Fruit fly (Drosophila melanogaster) whole organism, pupa: Measurements from ENCODE around the gene CG9706.
A peak's percentile ranks its signal among the peaks of the same experiment; 100 is the strongest.

Source experiments
- CG10348 ChIP-seq: fragments of 200-800 bp; sonication (Bioruptor generic); IDR thresholded peaks from 2 replicates; pipeline ENCODE4 v1.3.6; 2022; ENCODE audit warnings: missing biosample characterization, missing genetic modification characterization
- CG12605 ChIP-seq: fragments of 200-800 bp; sonication (Bioruptor generic); IDR thresholded peaks from 2 replicates; pipeline ENCODE4 v1.3.6; 2022; ENCODE audit warnings: missing biosample characterization, missing genetic modification characterization
- CG13204 ChIP-seq: fragments of 200-800 bp; sonication (Bioruptor generic); optimal IDR thresholded peaks from 2 replicates; lab custom pipeline; 2018; ENCODE audit warnings: missing biosample characterization, mild to moderate bottlenecking, missing genetic modification characterization, moderate library complexity
- CG14655 ChIP-seq: fragments of 200-800 bp; sonication (Bioruptor generic); optimal IDR thresholded peaks from 3 replicates; lab custom pipeline; 2017; ENCODE audit warnings: mild to moderate bottlenecking, missing biosample characterization, missing genetic modification reagents, missing genetic modification characterization
- CG15710 ChIP-seq: fragments of 200-800 bp; sonication (Bioruptor generic); optimal IDR thresholded peaks from 2 replicates; lab custom pipeline; 2018; ENCODE audit warnings: missing biosample characterization, mild to moderate bottlenecking, missing genetic modification characterization, moderate library complexity
- CG17806 ChIP-seq: fragments of 200-800 bp; sonication (Bioruptor generic); optimal IDR thresholded peaks from 2 replicates; lab custom pipeline; 2018; ENCODE audit warnings: missing biosample characterization, mild to moderate bottlenecking, missing genetic modification characterization, moderate library complexity
- CG32121 ChIP-seq: fragments of 200-800 bp; sonication (Bioruptor generic); IDR thresholded peaks from 2 replicates; pipeline ENCODE4 v1.3.6; 2022; ENCODE audit warnings: missing biosample characterization, missing genetic modification characterization
- CG34367 ChIP-seq: fragments of 200-800 bp; sonication (Bioruptor generic); optimal IDR thresholded peaks from 2 replicates; lab custom pipeline; 2018; ENCODE audit warnings: missing biosample characterization, mild to moderate bottlenecking, missing genetic modification characterization
- CG4496 ChIP-seq: fragments of 200-800 bp; sonication (Bioruptor generic); IDR thresholded peaks from 3 replicates; pipeline ENCODE4 v1.3.6; 2022; ENCODE audit warnings: missing biosample characterization, missing genetic modification characterization
- CG8159 ChIP-seq: fragments of 200-800 bp; sonication (Bioruptor generic); optimal IDR thresholded peaks from 3 replicates; lab custom pipeline; 2018; ENCODE audit warnings: missing biosample characterization, mild to moderate bottlenecking, missing genetic modification characterization, moderate library complexity
- CG8301 ChIP-seq: fragments of 200-800 bp; sonication (Bioruptor generic); optimal IDR thresholded peaks from 2 replicates; lab custom pipeline; 2018; ENCODE audit warnings: missing biosample characterization, mild to moderate bottlenecking, missing genetic modification characterization
- CG9948 ChIP-seq: fragments of 200-800 bp; sonication (Bioruptor generic); optimal IDR thresholded peaks from 2 replicates; lab custom pipeline; 2018; ENCODE audit warnings: missing biosample characterization, mild to moderate bottlenecking, missing genetic modification characterization, moderate library complexity
- D1 ChIP-seq: fragments of 200-800 bp; sonication (Bioruptor generic); optimal IDR thresholded peaks from 2 replicates; lab custom pipeline; 2018; ENCODE audit warnings: missing biosample characterization, mild to moderate bottlenecking, missing genetic modification characterization, moderate library complexity
- EcR ChIP-seq: fragments of 200-800 bp; sonication (Bioruptor generic); optimal IDR thresholded peaks from 3 replicates; lab custom pipeline; 2019; ENCODE audit warnings: missing biosample characterization, missing genetic modification characterization, mild to moderate bottlenecking, moderate library complexity, missing genetic modification reagents
- Ets98B ChIP-seq: fragments of 200-800 bp; sonication (Bioruptor generic); IDR thresholded peaks from 2 replicates; pipeline ENCODE4 v1.3.6; 2022; ENCODE audit warnings: missing biosample characterization, missing genetic modification characterization
- Pif1A ChIP-seq: fragments of 200-800 bp; sonication (Bioruptor generic); optimal IDR thresholded peaks from 3 replicates; lab custom pipeline; 2016; ENCODE audit warnings: missing biosample characterization, missing genetic modification characterization
- Pif1B ChIP-seq: fragments of 200-800 bp; sonication (Bioruptor generic); optimal IDR thresholded peaks from 3 replicates; lab custom pipeline; 2016; ENCODE audit warnings: missing biosample characterization, missing genetic modification characterization
- Snoo ChIP-seq: fragments of 200-800 bp; sonication (Bioruptor generic); optimal IDR thresholded peaks from 3 replicates; lab custom pipeline; 2017; ENCODE audit warnings: missing biosample characterization, mild to moderate bottlenecking, missing genetic modification characterization, inconsistent platforms
- fd96Ca ChIP-seq: fragments of 200-800 bp; sonication (Bioruptor generic); IDR thresholded peaks from 3 replicates; pipeline ENCODE4 v1.3.6; 2022; ENCODE audit warnings: missing biosample characterization, missing genetic modification characterization
- gl ChIP-seq: fragments of 200-800 bp; sonication (Bioruptor generic); optimal IDR thresholded peaks from 2 replicates; lab custom pipeline; 2018; ENCODE audit warnings: missing biosample characterization, mild to moderate bottlenecking, missing genetic modification characterization
- rn ChIP-seq: fragments of 200-800 bp; sonication (Bioruptor generic); IDR thresholded peaks from 2 replicates; pipeline ENCODE4 v1.3.6; 2022; ENCODE audit warnings: missing biosample characterization, missing genetic modification characterization

Gene CG9706

DNA sequence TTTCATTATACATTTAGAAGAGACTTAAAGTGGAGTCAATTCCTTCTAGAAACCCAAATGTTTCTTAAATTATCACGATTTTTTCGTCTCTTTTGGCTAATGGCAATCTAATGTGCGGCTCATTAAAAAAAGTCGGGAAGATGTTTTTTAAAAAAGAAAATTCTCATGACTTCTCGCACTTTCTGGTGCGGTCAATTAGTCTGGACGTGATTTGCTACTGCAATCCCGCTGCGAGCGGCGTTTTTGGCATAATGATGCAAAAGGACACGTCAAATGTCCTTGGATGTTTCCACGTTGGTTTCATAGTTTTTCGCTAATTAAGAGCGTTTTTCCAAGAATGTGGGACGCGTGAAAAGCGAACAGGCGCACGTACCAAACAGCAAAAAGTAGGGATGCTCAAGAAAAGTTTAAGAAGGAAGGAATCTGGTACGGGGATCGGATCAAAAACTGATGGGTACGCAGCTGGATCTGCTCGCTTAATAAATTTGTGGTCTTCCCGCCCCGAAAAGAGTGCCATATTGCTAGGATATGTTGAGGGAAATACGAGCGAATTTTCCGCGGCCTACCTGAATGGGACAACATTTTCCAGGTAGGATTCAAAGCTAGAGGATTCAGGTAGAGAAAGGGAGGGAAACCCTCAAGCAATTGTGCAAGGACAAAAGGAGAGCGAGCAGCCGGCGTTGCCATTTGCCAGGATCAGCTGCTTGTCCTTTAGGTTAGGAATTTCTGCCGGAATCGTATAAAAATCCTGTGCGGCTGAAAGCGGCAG, 9.9 kb upstream of the CG9706 start:
- TF ChIP-seq CG4496 (GFP tag; lab: Robert Waterston, UW) (no peak), CG13204 (GFP tag; lab: Kevin White, UChicago) (no peak), D1 (no peak), Pif1A (no peak), CG15710 (tag; lab: Kevin White, UChicago) (no peak), EcR (no peak), CG17806 (no peak), CG8301 (no peak), Ets98B (GFP tag; lab: Robert Waterston, UW) (no peak), Pif1B (no peak), gl (tag; lab: Kevin White, UChicago) (no peak)
- TF ChIP-seq, all 21 proteins: peak for 0

DNA sequence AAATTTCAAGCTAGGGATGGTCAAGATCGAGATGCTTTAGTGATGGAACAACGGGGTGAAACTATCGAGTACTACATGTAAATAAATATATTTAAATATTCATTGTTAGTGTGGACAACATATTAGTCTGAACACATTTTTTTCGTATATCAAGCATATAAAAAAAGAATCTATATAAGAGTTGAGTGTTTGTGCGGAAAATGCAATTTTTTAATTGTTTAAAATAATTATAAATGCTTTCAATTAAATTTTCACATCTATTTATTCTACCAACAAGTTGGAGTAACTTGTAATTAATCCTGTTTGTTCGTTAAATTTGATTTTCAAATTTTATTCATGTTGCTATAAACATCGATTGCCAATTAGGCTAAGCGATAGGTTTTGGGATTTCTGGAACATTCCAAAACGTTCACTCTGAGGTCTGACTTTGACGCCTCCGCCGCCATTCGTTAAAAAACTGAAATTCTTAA, 3.1 kb upstream of the CG9706 start, which contains the start of the genes mus302 and CG9705:
TSS of gene mus302 (minus strand) at position 33 of the 470 bp plus-strand sequence.
TSS of gene CG9705 (plus strand) at position 397 of the 470 bp plus-strand sequence.
- no peak for TF ChIP-seq Snoo
- no peak for TF ChIP-seq CG10348
- no peak for TF ChIP-seq Pif1A
- no peak for TF ChIP-seq Pif1B
- TF ChIP-seq CG34367 = no peak
- peak; percentile 47 for TF ChIP-seq CG8159 (tag; lab: Kevin White, UChicago)
- no peak for TF ChIP-seq CG12605
- TF ChIP-seq CG9948 (tag; lab: Kevin White, UChicago) = peak; percentile 12
- TF ChIP-seq gl (tag; lab: Kevin White, UChicago) = no peak
- no peak for TF ChIP-seq CG17806
- peak; percentile 6 for TF ChIP-seq CG8301
- TF ChIP-seq Ets98B (GFP tag; lab: Robert Waterston, UW) = no peak
- TF ChIP-seq D1 = no peak
- TF ChIP-seq CG32121 (GFP tag; lab: Robert Waterston, UW) = no peak
- TF ChIP-seq CG4496 (GFP tag; lab: Robert Waterston, UW) = no peak
- no peak for TF ChIP-seq EcR
- TF ChIP-seq CG14655 (GFP tag; lab: Kevin White, UChicago) = no peak
- no peak for TF ChIP-seq fd96Ca
- no peak for TF ChIP-seq rn (GFP tag; lab: Robert Waterston, UW)
- no peak for TF ChIP-seq CG13204 (GFP tag; lab: Kevin White, UChicago)
- peak; percentile 40 for TF ChIP-seq CG15710 (tag; lab: Kevin White, UChicago)

DNA sequence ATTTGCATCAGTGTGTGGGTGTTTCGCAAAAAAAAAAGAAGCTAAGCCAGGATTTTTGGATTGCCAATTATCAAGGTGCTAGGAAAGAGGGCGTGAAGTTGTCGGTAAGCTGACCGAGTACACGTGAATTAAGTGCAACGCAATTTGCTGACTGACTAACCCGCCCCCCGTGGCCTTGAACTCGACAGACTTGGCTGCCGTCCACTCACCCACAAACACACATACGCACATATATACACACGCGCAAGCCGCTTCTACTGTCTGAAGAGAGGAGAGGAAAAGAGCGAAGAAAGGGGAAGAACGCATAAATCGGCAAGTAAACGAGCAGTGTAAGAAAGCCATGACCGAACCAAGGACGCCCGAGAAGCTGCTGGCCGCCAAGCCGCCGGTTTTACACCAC, 2.5 kb upstream of the CG9706 start:
- TF ChIP-seq EcR = peak; percentile 96
- no peak for TF ChIP-seq CG12605

DNA sequence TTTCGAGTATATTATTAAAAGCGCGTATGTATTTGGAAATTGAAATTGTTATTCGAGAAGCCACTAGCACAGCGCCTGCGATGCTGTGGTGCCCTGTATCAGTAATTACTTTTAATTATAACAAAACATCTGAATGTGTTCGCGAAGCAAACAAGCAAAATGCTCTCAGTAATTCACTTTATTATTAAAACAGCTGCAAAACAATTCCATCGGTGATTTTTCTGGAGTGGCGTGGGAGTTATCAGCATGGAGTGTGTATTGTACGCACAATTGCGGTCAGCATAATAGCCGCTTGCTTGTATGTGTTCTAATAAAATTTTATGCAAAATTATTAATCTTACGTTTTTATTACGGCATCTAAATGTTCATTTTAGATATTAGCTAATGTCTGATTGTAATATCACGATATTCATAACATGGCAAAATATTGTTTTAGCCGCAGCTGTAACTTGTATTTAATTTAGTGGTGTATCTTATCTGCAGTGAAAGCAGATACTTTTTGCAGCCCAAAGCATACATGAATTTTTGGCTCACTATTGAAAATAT, 519 bp upstream of the CG9706 start:
- TF ChIP-seq CG4496 (GFP tag; lab: Robert Waterston, UW) (peak; percentile 83), CG32121 (GFP tag; lab: Robert Waterston, UW) (peak; percentile 74), CG17806 (peak; percentile 80), CG13204 (GFP tag; lab: Kevin White, UChicago) (no peak), gl (tag; lab: Kevin White, UChicago) (peak; percentile 67), Pif1B (no peak), CG14655 (GFP tag; lab: Kevin White, UChicago) (no peak), fd96Ca (peak; percentile 57; the same call in 2 of the 3 replicates), Snoo (peak; percentile 75), CG8301 (no peak), Ets98B (GFP tag; lab: Robert Waterston, UW) (peak; percentile 78), CG8159 (tag; lab: Kevin White, UChicago) (peak; percentile 81), CG12605 (peak; percentile 68; the same call in 1 of the 2 replicates), CG34367 (peak; percentile 64), D1 (no peak), rn (GFP tag; lab: Robert Waterston, UW) (no peak), CG15710 (tag; lab: Kevin White, UChicago) (peak; percentile 74), CG9948 (tag; lab: Kevin White, UChicago) (peak; percentile 77)

DNA sequence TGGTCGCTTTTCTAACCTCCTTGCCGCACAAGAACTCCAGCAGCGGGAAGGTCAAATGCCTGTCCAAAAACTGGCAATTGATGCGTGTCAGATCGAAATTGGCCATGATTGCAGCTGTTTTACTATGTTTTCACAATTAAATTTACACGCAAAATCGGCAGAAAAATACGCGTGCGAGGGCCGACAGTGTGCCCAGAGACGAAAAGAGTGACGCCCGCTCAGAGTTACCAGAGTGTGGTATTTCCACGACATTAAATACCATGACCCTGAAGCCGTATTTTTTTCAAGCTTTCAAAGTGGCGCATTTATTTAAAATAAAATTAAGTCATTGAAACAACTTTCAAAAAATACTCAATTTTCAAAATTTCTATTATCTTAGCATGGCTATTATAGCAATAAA, 3.9 kb downstream of the CG9706 start, which contains the start of gene eIF3e:
TSS of gene eIF3e (minus strand) at position 214 of the 400 bp plus-strand sequence.
- no peak for TF ChIP-seq CG8301
- TF ChIP-seq CG12605 = 0 out of 2 replicates have a peak, but pooled peaks have one; percentile 14

DNA sequence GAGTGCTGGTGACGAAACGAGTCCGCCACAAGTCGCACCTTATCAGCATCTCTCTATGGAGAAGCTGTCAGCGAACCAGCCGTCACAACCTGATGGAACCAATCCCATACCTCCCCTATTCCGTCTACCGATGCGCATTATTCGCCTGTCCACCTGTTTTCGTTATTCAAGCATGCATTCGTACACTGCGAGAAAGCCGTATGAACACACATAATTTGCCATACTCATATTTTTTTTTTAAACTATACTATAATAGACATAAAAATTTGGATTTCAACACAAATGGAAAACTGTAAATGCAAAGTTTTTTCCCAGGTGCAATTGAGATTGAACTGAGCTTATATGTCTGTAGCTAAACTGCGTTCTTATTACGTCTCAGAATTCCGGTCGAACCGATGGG, 13.8 kb downstream of the CG9706 start:
- TF ChIP-seq EcR (peak; percentile 78), CG8159 (tag; lab: Kevin White, UChicago) (peak; percentile 51), CG12605 (peak; percentile 37; the same call in 1 of the 2 replicates), CG13204 (GFP tag; lab: Kevin White, UChicago) (no peak), D1 (no peak), CG10348 (no peak), Pif1B (no peak), CG32121 (GFP tag; lab: Robert Waterston, UW) (peak; percentile 70), CG17806 (peak; percentile 71), Pif1A (no peak), gl (tag; lab: Kevin White, UChicago) (no peak), CG15710 (tag; lab: Kevin White, UChicago) (peak; percentile 72), CG14655 (GFP tag; lab: Kevin White, UChicago) (no peak), rn (GFP tag; lab: Robert Waterston, UW) (no peak), CG9948 (tag; lab: Kevin White, UChicago) (peak; percentile 54), Snoo (no peak), fd96Ca (peak; percentile 38; the same call in 2 of the 3 replicates), CG8301 (no peak), CG34367 (peak; percentile 43), CG4496 (GFP tag; lab: Robert Waterston, UW) (peak; percentile 61; the same call in 1 of the 3 replicates), Ets98B (GFP tag; lab: Robert Waterston, UW) (peak; percentile 78)
